Worm (Caenorhabditis elegans): ENCODE measurements around the gene D1022.5.

D1022.5 gene

DNA sequence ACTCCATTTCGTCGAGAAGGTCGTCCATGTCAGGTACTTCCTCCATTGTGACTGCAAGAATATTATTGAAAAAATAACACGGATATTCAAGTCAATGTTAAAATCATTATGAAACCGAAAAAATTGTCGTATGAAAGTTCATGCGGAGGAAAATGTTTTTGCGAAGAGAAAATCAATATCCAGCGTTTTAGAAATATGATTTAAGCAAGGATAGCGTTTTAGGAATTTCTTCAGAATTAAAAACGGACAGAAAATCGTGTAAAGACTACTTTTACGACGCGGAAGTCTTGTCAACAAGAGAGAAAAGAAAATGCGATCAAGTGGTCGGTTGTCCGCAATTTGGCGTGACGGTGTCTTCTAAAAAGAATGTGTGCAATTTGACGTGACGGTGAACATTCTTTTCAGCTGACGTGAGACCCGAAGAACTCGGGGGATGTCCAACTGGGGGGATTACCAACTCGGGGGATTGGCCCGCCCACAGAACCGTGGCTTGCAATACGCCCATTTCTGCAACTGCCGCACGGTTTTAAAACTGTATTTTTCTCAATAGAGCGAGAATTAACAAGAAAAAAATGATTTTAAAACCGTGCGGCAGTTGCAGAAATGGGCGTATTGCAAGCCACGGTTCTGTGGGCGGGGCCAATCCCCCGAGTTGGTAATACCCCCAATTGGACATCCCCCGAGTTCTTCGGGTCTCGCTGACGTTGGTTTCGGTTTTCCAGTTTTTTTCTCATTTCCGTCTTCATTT is 20.1 kb upstream of the D1022.5 start, which contains the start of the genes aka-1 and ubc-6 (continued):
- TF ChIP-seq syd-9 (tag; optimal IDR thresholded peaks at IDR 0.05) (no peak), T23F11.4 (GFP tag; optimal IDR thresholded peaks at IDR 0.05) (no peak), pros-1 (tag; optimal IDR thresholded peaks at IDR 0.05) (no peak), pha-2 (tag; optimal IDR thresholded peaks at IDR 0.05) (no peak), che-1 (tag; optimal IDR thresholded peaks at IDR 0.05) (no peak), ceh-14 (tag; optimal IDR thresholded peaks at IDR 0.05) (peak; percentile 72), ceh-48 (tag; optimal IDR thresholded peaks at IDR 0.05) (no peak), hlh-8 (tag; optimal IDR thresholded peaks at IDR 0.05) (peak; percentile 53), hlh-13 (GFP tag; optimal IDR thresholded peaks at IDR 0.05) (no peak), fkh-10 (GFP tag; optimal IDR thresholded peaks at IDR 0.05) (no peak), lin-11 (tag; optimal IDR thresholded peaks at IDR 0.05) (no peak), sox-2 (GFP tag; IDR thresholded peaks at IDR 0.05) (no peak), pqm-1 (tag; optimal IDR thresholded peaks at IDR 0.05) (peak; percentile 42), madf-2 (tag; optimal IDR thresholded peaks at IDR 0.05) (peak; percentile 38), ceh-19 (GFP tag; optimal IDR thresholded peaks at IDR 0.05) (no peak), unc-3 (GFP tag; conservative IDR thresholded peaks at IDR 0.05) (0 out of 2 replicates have a peak, but pooled peaks have one; percentile 17), unc-3 (tag; optimal IDR thresholded peaks at IDR 0.05) (no peak), unc-86 (tag; optimal IDR thresholded peaks at IDR 0.05) (no peak), tbx-2 (tag; optimal IDR thresholded peaks at IDR 0.05) (peak; percentile 90), ceh-34 (tag; optimal IDR thresholded peaks at IDR 0.05) (peak; percentile 70), nhr-232 (tag; optimal IDR thresholded peaks at IDR 0.05) (no peak), unc-55 (GFP tag; optimal IDR thresholded peaks at IDR 0.05) (peak; percentile 1), pat-9 (tag; optimal IDR thresholded peaks at IDR 0.05) (no peak), ceh-22 (tag; optimal IDR thresholded peaks at IDR 0.05) (no peak), hlh-15 (tag; optimal IDR thresholded peaks at IDR 0.05) (no peak), hlh-6 (tag; optimal IDR thresholded peaks at IDR 0.05) (peak; percentile 67), Y22D7AL.16 (tag; optimal IDR thresholded peaks at IDR 0.05) (no peak), sdc-2 (tag; optimal IDR thresholded peaks at IDR 0.05) (no peak), tbx-7 (tag; optimal IDR thresholded peaks at IDR 0.05) (peak; percentile 55), K09A11.1 (tag; optimal IDR thresholded peaks at IDR 0.05; ENCODE audit: insufficient read depth) (no peak), dve-1 (tag; optimal IDR thresholded peaks at IDR 0.05) (no peak), C08G9.2 (tag; optimal IDR thresholded peaks at IDR 0.05) (peak; percentile 68), ztf-16 (tag; optimal IDR thresholded peaks at IDR 0.05) (peak; percentile 18), ceh-18 (tag; optimal IDR thresholded peaks at IDR 0.05) (peak; percentile 75), elt-2 (tag; optimal IDR thresholded peaks at IDR 0.05) (no peak), hlh-30 (tag; optimal IDR thresholded peaks at IDR 0.05; ENCODE audit: insufficient read depth) (peak; percentile 69), lim-6 (tag; optimal IDR thresholded peaks at IDR 0.05) (peak; percentile 64), pag-3 (tag; optimal IDR thresholded peaks at IDR 0.05; ENCODE audit: borderline replicate concordance) (no peak), eyg-1 (tag; optimal IDR thresholded peaks at IDR 0.05) (no peak), elt-4 (tag; optimal IDR thresholded peaks at IDR 0.05) (no peak), gmeb-2 (tag; optimal IDR thresholded peaks at IDR 0.05) (peak; percentile 13), pha-4 (tag; optimal IDR thresholded peaks at IDR 0.05) (no peak), dmd-4 (tag; optimal IDR thresholded peaks at IDR 0.05; ENCODE audit: borderline replicate concordance) (peak; percentile 63), zip-5 (tag; optimal IDR thresholded peaks at IDR 0.05) (peak; percentile 31), rnt-1 (tag; optimal IDR thresholded peaks at IDR 0.05) (peak; percentile 86)

All from whole organism, late embryonic.